Worm (Caenorhabditis elegans) whole organism, L3 larva: ENCODE data around the gene ZK1010.10.

Source experiments
- aly-2 ChIP-seq: fragments of 150-350 bp; optimal IDR thresholded peaks from 2 replicates; lab custom pipeline; 2014; ENCODE audit warnings: missing biosample characterization, missing genetic modification characterization
- ama-1 ChIP-seq: fragments of 150-350 bp; optimal IDR thresholded peaks from 2 replicates; lab custom pipeline; 2018
- ceh-16 ChIP-seq: sonication (generic microtip); optimal IDR thresholded peaks from 2 replicates; lab custom pipeline; 2017; ENCODE audit warnings: missing biosample characterization, missing genetic modification characterization
- ceh-82 ChIP-seq: fragments of 150-350 bp; optimal IDR thresholded peaks from 2 replicates; lab custom pipeline; 2014; ENCODE audit warnings: missing biosample characterization, missing genetic modification characterization
- ceh-9 ChIP-seq: sonication (generic microtip); optimal IDR thresholded peaks from 2 replicates; lab custom pipeline; 2018; ENCODE audit warnings: missing biosample characterization, missing genetic modification characterization
- elt-1 ChIP-seq: fragments of 150-350 bp; optimal IDR thresholded peaks from 2 replicates; lab custom pipeline; 2014; ENCODE audit warnings: missing biosample characterization, missing genetic modification characterization
- elt-3 ChIP-seq, 3 experiments: fragments of 150-350 bp in 1 of 3; sonication (generic microtip) in 2 of 3; optimal IDR thresholded peaks; 2 replicates in 2 of 3; 4 replicates in 1 of 3; lab custom pipeline; 2014 to 2017; ENCODE audit warnings: missing biosample characterization in 3 of 3, missing genetic modification characterization in 3 of 3
- nhr-237 ChIP-seq: fragments of 150-350 bp; optimal IDR thresholded peaks from 2 replicates; lab custom pipeline; 2014; ENCODE audit warnings: missing biosample characterization, missing genetic modification characterization
- nhr-43 ChIP-seq: sonication (generic microtip); optimal IDR thresholded peaks from 2 replicates; lab custom pipeline; 2016; ENCODE audit warnings: mild to moderate bottlenecking, missing genetic modification characterization, missing compliant biosample characterization; ENCODE audit not compliant: poor library complexity, severe bottlenecking
- pha-4 ChIP-seq: fragments of 150-350 bp; optimal IDR thresholded peaks from 2 replicates; lab custom pipeline; 2014; ENCODE audit warnings: missing biosample characterization, missing genetic modification reagents, missing genetic modification characterization
- sea-2 ChIP-seq: fragments of 150-350 bp; sonication (generic microtip); optimal IDR thresholded peaks from 4 replicates; lab custom pipeline; 2014; ENCODE audit warnings: missing biosample characterization, missing genetic modification reagents, missing genetic modification characterization
- snpc-4 ChIP-seq: fragments of 150-350 bp; optimal IDR thresholded peaks from 2 replicates; lab custom pipeline; 2014; ENCODE audit warnings: missing biosample characterization, missing genetic modification characterization
- ztf-11 ChIP-seq: fragments of 150-350 bp; optimal IDR thresholded peaks from 2 replicates; lab custom pipeline; 2014; ENCODE audit warnings: missing biosample characterization, missing genetic modification characterization
- ztf-4 ChIP-seq: fragments of 150-350 bp; optimal IDR thresholded peaks from 2 replicates; lab custom pipeline; 2014; ENCODE audit warnings: missing biosample characterization, missing genetic modification characterization

ce11 chrIII:13039739-13040138 is 37.6 kb downstream of the ZK1010.10 start, which contains the start of gene F54F12.2:
- TF ChIP-seq elt-1 (tag; lab: Kevin White, UChicago) (no peak), ztf-11 (tag; lab: Kevin White, UChicago) (no peak), ama-1 (lab: Kevin White, UChicago) (no peak), nhr-43 (no peak), ceh-9 (no peak), pha-4 (no peak), elt-3 (tag; optimal IDR thresholded peaks at IDR 0.05; lab: Kevin White, UChicago) (no peak), ceh-82 (tag; lab: Kevin White, UChicago) (no peak), aly-2 (tag; lab: Kevin White, UChicago) (no peak), nhr-237 (tag; lab: Kevin White, UChicago) (no peak), ceh-16 (tag; lab: Kevin White, UChicago) (no peak), ztf-4 (tag; lab: Kevin White, UChicago) (no peak), sea-2 (GFP tag; lab: Kevin White, UChicago) (no peak), snpc-4 (no peak)
